Worm (Caenorhabditis elegans) whole organism, L1 larva: ENCODE measurements around the gene K10D11.6.
A peak's percentile ranks its signal among the peaks of the same experiment; 100 is the strongest.

Experiments
- C04F5.9 ChIP-seq: sonication (generic microtip); optimal IDR thresholded peaks from 2 replicates; lab custom pipeline; 2016; ENCODE audit warnings: missing genetic modification characterization, missing compliant biosample characterization
- C16A3.4 ChIP-seq: fragments of 150-350 bp; optimal IDR thresholded peaks from 2 replicates; lab custom pipeline; 2014; ENCODE audit warnings: missing biosample characterization, missing genetic modification characterization
- F16B12.6 ChIP-seq: fragments of 150-350 bp; optimal IDR thresholded peaks from 2 replicates; lab custom pipeline; 2014; ENCODE audit warnings: missing biosample characterization, missing genetic modification characterization
- alr-1 ChIP-seq: fragments of 200-800 bp; sonication (Bioruptor generic); optimal IDR thresholded peaks from 2 replicates; lab custom pipeline; 2018; ENCODE audit warnings: borderline replicate concordance, mild to moderate bottlenecking, missing genetic modification characterization, missing compliant biosample characterization
- aly-2 ChIP-seq: fragments of 150-350 bp; optimal IDR thresholded peaks from 2 replicates; lab custom pipeline; 2014; ENCODE audit warnings: missing biosample characterization, missing genetic modification characterization
- ama-1 ChIP-seq: fragments of 150-350 bp; optimal IDR thresholded peaks from 2 replicates; lab custom pipeline; 2014
- blmp-1 ChIP-seq: fragments of 150-350 bp; optimal IDR thresholded peaks from 2 replicates; lab custom pipeline; 2014; ENCODE audit warnings: missing biosample characterization, missing genetic modification characterization
- ceh-8 ChIP-seq: fragments of 200-800 bp; sonication (Bioruptor generic); optimal IDR thresholded peaks from 2 replicates; lab custom pipeline; 2018; ENCODE audit warnings: mild to moderate bottlenecking, missing genetic modification characterization, moderate library complexity, missing compliant biosample characterization
- ceh-90 ChIP-seq: sonication (generic microtip); optimal IDR thresholded peaks from 2 replicates; lab custom pipeline; 2016; ENCODE audit warnings: missing genetic modification characterization, missing compliant biosample characterization
- ces-1 ChIP-seq: fragments of 150-350 bp; optimal IDR thresholded peaks from 2 replicates; lab custom pipeline; 2014; ENCODE audit warnings: missing biosample characterization, missing genetic modification reagents, missing genetic modification characterization
- dpl-1 ChIP-seq, 3 experiments: fragments of 150-350 bp in 2 of 3; sonication (generic microtip) in 1 of 3; optimal IDR thresholded peaks; 2 replicates each; lab custom pipeline; 2014 to 2017; ENCODE audit warnings: missing biosample characterization in 3 of 3, missing genetic modification characterization in 3 of 3, missing genetic modification reagents in 3 of 3
- dsc-1 ChIP-seq: sonication (generic microtip); optimal IDR thresholded peaks from 2 replicates; lab custom pipeline; 2016; ENCODE audit warnings: mild to moderate bottlenecking, missing genetic modification characterization, missing compliant biosample characterization
- efl-1 ChIP-seq, 4 experiments: fragments of 150-350 bp; optimal IDR thresholded peaks in 3 of 4; peaks in 1 of 4; 1 replicate in 1 of 4; 2 replicates in 3 of 4; lab custom pipeline; 2014; ENCODE audit warnings: missing biosample characterization in 2 of 4, missing genetic modification characterization in 2 of 4, missing genetic modification reagents in 2 of 4
- egl-13 ChIP-seq: sonication (generic microtip); optimal IDR thresholded peaks from 2 replicates; lab custom pipeline; 2016; ENCODE audit warnings: missing genotype, missing genetic modification reagents, missing genetic modification characterization, missing compliant biosample characterization
- ets-5 ChIP-seq: fragments of 200-800 bp; sonication (Bioruptor generic); IDR thresholded peaks from 2 replicates; pipeline ENCODE4 v1.3.6; 2022; ENCODE audit warnings: missing genetic modification characterization, missing compliant biosample characterization
- fkh-10 ChIP-seq: sonication (generic microtip); optimal IDR thresholded peaks from 2 replicates; lab custom pipeline; 2017; ENCODE audit warnings: missing biosample characterization, missing genetic modification reagents, missing genetic modification characterization
- fkh-8 ChIP-seq: sonication (generic microtip); optimal IDR thresholded peaks from 2 replicates; lab custom pipeline; 2016; ENCODE audit warnings: mild to moderate bottlenecking, missing genetic modification characterization, missing compliant biosample characterization
- grh-1 ChIP-seq: fragments of 200-800 bp; sonication (Bioruptor generic); IDR thresholded peaks from 2 replicates; pipeline ENCODE4 v1.3.6; 2022; ENCODE audit warnings: missing genetic modification reagents, missing genetic modification characterization, missing compliant biosample characterization
- hlh-17 ChIP-seq: fragments of 200-800 bp; sonication (Bioruptor generic); optimal IDR thresholded peaks from 2 replicates; lab custom pipeline; 2018; ENCODE audit warnings: missing genetic modification characterization, mild to moderate bottlenecking, missing compliant biosample characterization, moderate library complexity, borderline replicate concordance
- hpl-2 ChIP-seq: fragments of 150-350 bp; optimal IDR thresholded peaks from 2 replicates; lab custom pipeline; 2014; ENCODE audit warnings: missing biosample characterization, missing genetic modification reagents, missing genetic modification characterization
- isw-1 ChIP-seq: fragments of 200-800 bp; sonication (Bioruptor generic); IDR thresholded peaks from 2 replicates; pipeline ENCODE4 v1.3.6; 2022; ENCODE audit warnings: missing genetic modification characterization, missing compliant biosample characterization
- lin-13 ChIP-seq: fragments of 150-350 bp; optimal IDR thresholded peaks from 2 replicates; lab custom pipeline; 2014; ENCODE audit warnings: missing biosample characterization, missing genetic modification reagents, missing genetic modification characterization
- lin-14 ChIP-seq: fragments of 200-800 bp; sonication (Bioruptor generic); optimal IDR thresholded peaks from 2 replicates; lab custom pipeline; 2018; ENCODE audit warnings: mild to moderate bottlenecking, missing genetic modification characterization, moderate library complexity, missing compliant biosample characterization
- lin-15B ChIP-seq: fragments of 150-350 bp; sonication (generic microtip); optimal IDR thresholded peaks from 3 replicates; lab custom pipeline; 2014; ENCODE audit warnings: missing biosample characterization, missing genetic modification characterization
- lin-35 ChIP-seq, 2 experiments: fragments of 150-350 bp; optimal IDR thresholded peaks; 2 replicates each; lab custom pipeline; 2014; ENCODE audit warnings: missing biosample characterization in 2 of 2, missing genetic modification characterization in 2 of 2, missing genetic modification reagents in 2 of 2
- lin-39 ChIP-seq: fragments of 150-350 bp; optimal IDR thresholded peaks from 2 replicates; lab custom pipeline; 2014; ENCODE audit warnings: missing biosample characterization, missing genetic modification reagents, missing genetic modification characterization
- lir-3 ChIP-seq: sonication (generic microtip); optimal IDR thresholded peaks from 2 replicates; lab custom pipeline; 2016; ENCODE audit warnings: mild to moderate bottlenecking, missing genetic modification characterization, moderate library complexity, missing compliant biosample characterization; ENCODE audit not compliant: poor library complexity
- mab-9 ChIP-seq: fragments of 200-800 bp; sonication (Bioruptor generic); IDR thresholded peaks from 2 replicates; pipeline ENCODE4 v1.3.6; 2022; ENCODE audit warnings: missing genetic modification reagents, missing genetic modification characterization, missing compliant biosample characterization
- mdl-1 ChIP-seq, 2 experiments: fragments of 150-350 bp; optimal IDR thresholded peaks; 2 replicates each; lab custom pipeline; 2014 to 2017; ENCODE audit warnings: missing biosample characterization in 2 of 2, missing genetic modification characterization in 2 of 2, inconsistent platforms in 1 of 2
- mef-2 ChIP-seq: fragments of 150-350 bp; optimal IDR thresholded peaks from 2 replicates; lab custom pipeline; 2014; ENCODE audit warnings: missing biosample characterization, missing genetic modification characterization
- mep-1 ChIP-seq: fragments of 150-350 bp; optimal IDR thresholded peaks from 2 replicates; lab custom pipeline; 2014; ENCODE audit warnings: missing biosample characterization, missing genetic modification characterization
- nhr-11 ChIP-seq: fragments of 150-350 bp; optimal IDR thresholded peaks from 2 replicates; lab custom pipeline; 2014; ENCODE audit warnings: missing biosample characterization, missing genetic modification characterization
- nhr-12 ChIP-seq: sonication (generic microtip); optimal IDR thresholded peaks from 2 replicates; lab custom pipeline; 2017; ENCODE audit warnings: missing biosample characterization, missing genetic modification characterization
- nhr-28 ChIP-seq: fragments of 150-350 bp; optimal IDR thresholded peaks from 2 replicates; lab custom pipeline; 2014; ENCODE audit warnings: missing biosample characterization, missing genetic modification characterization
- nhr-47 ChIP-seq: sonication (generic microtip); optimal IDR thresholded peaks from 2 replicates; lab custom pipeline; 2016; ENCODE audit warnings: mild to moderate bottlenecking, missing genetic modification characterization, moderate library complexity, missing compliant biosample characterization
- nhr-85 ChIP-seq: sonication (generic microtip); peaks from one replicate; lab custom pipeline; 2016; ENCODE audit warnings: missing genetic modification characterization, inconsistent platforms, missing compliant biosample characterization
- pax-3 ChIP-seq: fragments of 200-800 bp; sonication (Bioruptor generic); optimal IDR thresholded peaks from 2 replicates; lab custom pipeline; 2018; ENCODE audit warnings: mild to moderate bottlenecking, missing genetic modification characterization, moderate library complexity, missing compliant biosample characterization
- rnt-1 ChIP-seq: sonication (generic microtip); optimal IDR thresholded peaks from 2 replicates; lab custom pipeline; 2016; ENCODE audit warnings: mild to moderate bottlenecking, missing genetic modification characterization, moderate library complexity, missing compliant biosample characterization
- skn-1 ChIP-seq: fragments of 150-350 bp; optimal IDR thresholded peaks from 2 replicates; lab custom pipeline; 2014; ENCODE audit warnings: missing biosample characterization, missing genetic modification characterization
- snpc-4 ChIP-seq: fragments of 150-350 bp; optimal IDR thresholded peaks from 2 replicates; lab custom pipeline; 2014; ENCODE audit warnings: missing biosample characterization, missing genetic modification characterization
- sptf-1 ChIP-seq: fragments of 150-350 bp; optimal IDR thresholded peaks from 2 replicates; lab custom pipeline; 2014; ENCODE audit warnings: missing biosample characterization, missing genetic modification characterization
- swsn-7 ChIP-seq: sonication (generic microtip); optimal IDR thresholded peaks from 2 replicates; lab custom pipeline; 2016; ENCODE audit warnings: missing genetic modification characterization, missing compliant biosample characterization
- tbx-2 ChIP-seq: sonication (generic microtip); optimal IDR thresholded peaks from 2 replicates; lab custom pipeline; 2016; ENCODE audit warnings: missing genetic modification characterization, missing compliant biosample characterization
- tlp-1 ChIP-seq: fragments of 150-350 bp; optimal IDR thresholded peaks from 2 replicates; lab custom pipeline; 2014; ENCODE audit warnings: missing biosample characterization, missing genetic modification characterization
- unc-130 ChIP-seq: fragments of 150-350 bp; optimal IDR thresholded peaks from 2 replicates; lab custom pipeline; 2017; ENCODE audit warnings: missing biosample characterization, missing genetic modification characterization, inconsistent platforms
- unc-62 ChIP-seq: fragments of 150-350 bp; optimal IDR thresholded peaks from 2 replicates; lab custom pipeline; 2014; ENCODE audit warnings: missing biosample characterization, missing genetic modification reagents, missing genetic modification characterization
- unc-86 ChIP-seq: sonication (generic microtip); optimal IDR thresholded peaks from 2 replicates; lab custom pipeline; 2016; ENCODE audit warnings: missing genetic modification characterization, missing compliant biosample characterization
- vab-15 ChIP-seq: sonication (generic microtip); optimal IDR thresholded peaks from 2 replicates; lab custom pipeline; 2017; ENCODE audit warnings: missing genotype, mild to moderate bottlenecking, missing genetic modification characterization, missing compliant biosample characterization
- xbp-1 ChIP-seq: sonication (generic microtip); optimal IDR thresholded peaks from 2 replicates; lab custom pipeline; 2016; ENCODE audit warnings: missing genetic modification characterization, missing compliant biosample characterization
- zag-1 ChIP-seq: fragments of 150-350 bp; optimal IDR thresholded peaks from 2 replicates; lab custom pipeline; 2014; ENCODE audit warnings: missing biosample characterization, missing genetic modification characterization
- zip-4 ChIP-seq: fragments of 200-800 bp; sonication (Bioruptor generic); optimal IDR thresholded peaks from 2 replicates; lab custom pipeline; 2018; ENCODE audit warnings: mild to moderate bottlenecking, missing genetic modification characterization, moderate library complexity, missing compliant biosample characterization
- ztf-4 ChIP-seq: fragments of 150-350 bp; optimal IDR thresholded peaks from 2 replicates; lab custom pipeline; 2014; ENCODE audit warnings: missing biosample characterization, missing genetic modification characterization

The K10D11.6 gene

DNA sequence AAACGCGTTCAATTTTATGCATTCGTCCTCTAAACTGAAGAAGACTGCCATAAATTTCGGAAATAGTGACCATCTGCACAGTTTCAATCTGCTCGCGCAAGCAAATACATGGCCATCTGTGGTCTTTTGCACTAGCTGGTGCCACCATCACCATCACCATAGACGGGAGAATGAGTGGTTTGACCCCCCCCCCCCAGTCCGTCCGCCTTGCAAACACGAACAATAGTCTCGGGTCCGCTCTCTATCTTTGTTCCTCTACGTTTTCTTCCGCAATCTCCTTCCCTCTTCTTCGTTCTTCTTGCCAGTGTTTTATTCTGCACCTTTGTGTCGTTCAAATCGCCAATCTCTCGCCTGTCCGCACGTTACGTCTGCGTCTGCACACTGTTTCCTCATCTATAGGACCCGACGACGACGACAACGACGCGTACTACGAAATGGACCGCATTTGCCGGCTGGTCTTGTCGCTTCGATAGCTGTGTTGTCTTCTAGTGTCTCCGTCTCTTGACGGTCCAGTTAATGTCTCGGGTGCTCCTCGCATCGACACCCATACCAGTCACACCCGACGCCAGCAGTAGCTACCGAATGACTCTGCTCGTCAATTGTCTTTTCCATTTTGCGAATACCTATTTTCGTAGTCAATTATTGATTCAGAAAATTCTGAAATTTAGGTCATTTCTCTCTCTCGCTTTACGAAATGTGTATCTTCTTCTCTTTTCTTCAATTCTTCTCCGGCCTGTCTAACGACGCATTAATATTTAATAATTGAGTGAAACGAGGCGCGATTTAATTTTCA is 40.6 kb upstream of the K10D11.6 start:
- TF ChIP-seq hlh-17 (GFP tag; lab: Kevin White, UChicago), result no peak
- peak; percentile 82 for TF ChIP-seq lin-14
- TF ChIP-seq mef-2 (tag; lab: Kevin White, UChicago), result no peak
- no peak for TF ChIP-seq ztf-4 (tag; lab: Kevin White, UChicago)
- no peak for TF ChIP-seq grh-1 (GFP tag; lab: Robert Waterston, UW)
- TF ChIP-seq lin-35 (GFP tag; optimal IDR thresholded peaks at IDR 0.05; lab: Kevin White, UChicago), result peak; percentile 17 to 19
- no peak for TF ChIP-seq sptf-1 (tag; lab: Kevin White, UChicago)
- no peak for TF ChIP-seq unc-62 (GFP tag; lab: Kevin White, UChicago)
- no peak for TF ChIP-seq ceh-90 (tag; lab: Kevin White, UChicago)
- TF ChIP-seq mab-9, result no peak
- TF ChIP-seq swsn-7 (tag; lab: Kevin White, UChicago), result peak; percentile 22
- no peak for TF ChIP-seq lin-15B (tag; lab: Kevin White, UChicago)
- TF ChIP-seq nhr-47 (tag; lab: Kevin White, UChicago), result peak; percentile 22
- no peak for TF ChIP-seq C04F5.9 (tag; lab: Kevin White, UChicago)
- no peak for TF ChIP-seq nhr-12 (tag; lab: Kevin White, UChicago)
- TF ChIP-seq unc-86 (tag; lab: Kevin White, UChicago), result no peak
- TF ChIP-seq unc-130 (tag; lab: Kevin White, UChicago), result no peak
- peak; percentile 3 for TF ChIP-seq C16A3.4 (tag; lab: Kevin White, UChicago)
- TF ChIP-seq xbp-1, result no peak
- TF ChIP-seq tlp-1 (tag; lab: Kevin White, UChicago), result no peak
- no peak for TF ChIP-seq tbx-2 (tag; lab: Kevin White, UChicago)
- no peak for TF ChIP-seq snpc-4 (tag; lab: Kevin White, UChicago)
- no peak for TF ChIP-seq fkh-8 (tag; lab: Kevin White, UChicago)
- no peak for TF ChIP-seq pax-3 (tag; lab: Kevin White, UChicago)
- TF ChIP-seq egl-13, result no peak
- no peak for TF ChIP-seq ets-5 (GFP tag; lab: Robert Waterston, UW)
- TF ChIP-seq mep-1 (tag; lab: Kevin White, UChicago), result peak; percentile 32
- no peak for TF ChIP-seq mdl-1 (tag; optimal IDR thresholded peaks at IDR 0.05; lab: Kevin White, UChicago)
- no peak for TF ChIP-seq lin-13 (GFP tag; lab: Kevin White, UChicago)
- no peak for TF ChIP-seq vab-15
- no peak for TF ChIP-seq ceh-8 (GFP tag; lab: Kevin White, UChicago)
- no peak for TF ChIP-seq ama-1 (lab: Kevin White, UChicago)
- TF ChIP-seq blmp-1 (tag; lab: Kevin White, UChicago), result peak; percentile 32
- no peak for TF ChIP-seq nhr-28 (tag; lab: Kevin White, UChicago)
- no peak for TF ChIP-seq zag-1 (tag; lab: Kevin White, UChicago)
- TF ChIP-seq rnt-1 (tag; lab: Kevin White, UChicago), result peak; percentile 21
- TF ChIP-seq efl-1 (optimal IDR thresholded peaks at IDR 0.05; lab: Kevin White, UChicago), result peak in 1 of 2 experiments; percentile 3
- peak in 1 of 2 experiments; percentile 77 for TF ChIP-seq efl-1 (GFP tag; optimal IDR thresholded peaks at IDR 0.05 in 1 of 2; lab: Kevin White, UChicago)
- peak; percentile 8 for TF ChIP-seq dsc-1 (tag; lab: Kevin White, UChicago)
- no peak for TF ChIP-seq skn-1 (tag; lab: Kevin White, UChicago)
- no peak for TF ChIP-seq isw-1 (GFP tag; lab: Robert Waterston, UW)
- no peak for TF ChIP-seq lir-3 (tag; lab: Kevin White, UChicago)
- no peak for TF ChIP-seq dpl-1 (GFP tag; optimal IDR thresholded peaks at IDR 0.05; lab: Kevin White, UChicago)
- no peak for TF ChIP-seq ces-1
- no peak for TF ChIP-seq fkh-10 (GFP tag; lab: Kevin White, UChicago)
- no peak for TF ChIP-seq alr-1
- no peak for TF ChIP-seq hpl-2
- no peak for TF ChIP-seq nhr-11 (tag; lab: Kevin White, UChicago)
- TF ChIP-seq zip-4 (GFP tag; lab: Kevin White, UChicago), result no peak
- no peak for TF ChIP-seq lin-39
- peak; percentile 74 for TF ChIP-seq nhr-85 (tag; lab: Kevin White, UChicago)
- TF ChIP-seq F16B12.6 (tag; lab: Kevin White, UChicago), result no peak
- no peak for TF ChIP-seq aly-2 (tag; lab: Kevin White, UChicago)
